Worm (Caenorhabditis elegans) whole organism, late embryonic: ENCODE measurements around the gene ZK180.5.

Experiments used
- F13H6.1 ChIP-seq: sonication (generic microtip); optimal IDR thresholded peaks from 2 replicates; lab custom pipeline; 2016; ENCODE audit warnings: missing genetic modification characterization, missing compliant biosample characterization
- ama-1 ChIP-seq: fragments of 150-350 bp; optimal IDR thresholded peaks from 2 replicates; lab custom pipeline; 2014
- ceh-24 ChIP-seq: sonication (generic microtip); optimal IDR thresholded peaks from 2 replicates; lab custom pipeline; 2016; ENCODE audit warnings: mild to moderate bottlenecking, missing genetic modification characterization, missing compliant biosample characterization
- hlh-13 ChIP-seq: fragments of 200-800 bp; sonication (Bioruptor generic); optimal IDR thresholded peaks from 2 replicates; lab custom pipeline; 2018; ENCODE audit warnings: mild to moderate bottlenecking, missing genetic modification characterization, missing compliant biosample characterization
- hlh-15 ChIP-seq: sonication (generic microtip); optimal IDR thresholded peaks from 2 replicates; lab custom pipeline; 2016; ENCODE audit warnings: missing genetic modification characterization, missing compliant biosample characterization
- nfya-1 ChIP-seq: sonication (generic microtip); optimal IDR thresholded peaks from 2 replicates; lab custom pipeline; 2017; ENCODE audit warnings: missing genetic modification characterization, mild to moderate bottlenecking, missing compliant biosample characterization, antibody characterized with exemption, moderate library complexity
- nhr-11 ChIP-seq: fragments of 150-350 bp; optimal IDR thresholded peaks from 2 replicates; lab custom pipeline; 2014; ENCODE audit warnings: missing biosample characterization, missing genetic modification characterization
- tbx-2 ChIP-seq: sonication (generic microtip); optimal IDR thresholded peaks from 2 replicates; lab custom pipeline; 2016; ENCODE audit warnings: missing genetic modification characterization, missing compliant biosample characterization
- ttx-3 ChIP-seq: sonication (generic microtip); optimal IDR thresholded peaks from 2 replicates; lab custom pipeline; 2016; ENCODE audit warnings: missing genetic modification reagents, missing genetic modification characterization, missing compliant biosample characterization
- unc-3 ChIP-seq, 2 experiments: fragments of 200-800 bp in 1 of 2; sonication (Bioruptor generic) in 1 of 2; sonication (generic microtip) in 1 of 2; conservative IDR thresholded peaks in 1 of 2; optimal IDR thresholded peaks in 1 of 2; 2 replicates each; pipeline versions ENCODE4 v1.3.6 to Lab custom; 2016 to 2022; ENCODE audit warnings: missing compliant biosample characterization in 2 of 2, missing genetic modification characterization in 2 of 2, missing genetic modification reagents in 1 of 2
- unc-55 ChIP-seq: sonication (generic microtip); optimal IDR thresholded peaks from 2 replicates; lab custom pipeline; 2017; ENCODE audit warnings: missing biosample characterization, missing genetic modification reagents, missing genetic modification characterization
- zip-5 ChIP-seq: sonication (generic microtip); optimal IDR thresholded peaks from 2 replicates; lab custom pipeline; 2016; ENCODE audit warnings: missing genetic modification characterization, missing compliant biosample characterization
- ztf-16 ChIP-seq: sonication (generic microtip); optimal IDR thresholded peaks from 2 replicates; lab custom pipeline; 2017; ENCODE audit warnings: missing genetic modification characterization, missing compliant biosample characterization

ce11 chrIV:4469055-4469454 is 47.9 kb downstream of the ZK180.5 start:
- TF ChIP-seq hlh-13 (GFP tag; lab: Kevin White, UChicago) (no peak), ama-1 (lab: Kevin White, UChicago) (no peak), ztf-16 (tag; lab: Kevin White, UChicago) (no peak), F13H6.1 (tag; lab: Kevin White, UChicago) (no peak), unc-55 (no peak), ceh-24 (tag; lab: Kevin White, UChicago) (no peak), zip-5 (tag; lab: Kevin White, UChicago) (no peak), unc-3 (GFP tag; conservative IDR thresholded peaks at IDR 0.05; lab: Robert Waterston, UW) (no peak), unc-3 (tag; optimal IDR thresholded peaks at IDR 0.05; lab: Kevin White, UChicago) (no peak), ttx-3 (tag; lab: Kevin White, UChicago) (no peak), nfya-1 (tag; lab: Kevin White, UChicago) (no peak), nhr-11 (tag; lab: Kevin White, UChicago) (no peak), hlh-15 (tag; lab: Kevin White, UChicago) (no peak), tbx-2 (tag; lab: Kevin White, UChicago) (no peak)
